Fruit fly (Drosophila melanogaster) Kc167 (cell line): Measurements from ENCODE around the gene Edc3.

Experiments used
- Myc ChIP-seq: fragments of >200 bp; optimal IDR thresholded peaks from 2 replicates; lab custom pipeline; 2017; ENCODE audit warnings: missing external identifiers
- h ChIP-seq: fragments of >200 bp; optimal IDR thresholded peaks from 3 replicates; lab custom pipeline; 2018; ENCODE audit warnings: missing external identifiers

dm6 chr3L:17500315-17500985 lies 29.2 kb downstream of the Edc3 start:
- TF ChIP-seq Myc (lab: Kevin White, UChicago) (no peak), h (no peak)
